Fruit fly (Drosophila melanogaster): ENCODE data around the gene CG18476.

CG18476 gene

DNA sequence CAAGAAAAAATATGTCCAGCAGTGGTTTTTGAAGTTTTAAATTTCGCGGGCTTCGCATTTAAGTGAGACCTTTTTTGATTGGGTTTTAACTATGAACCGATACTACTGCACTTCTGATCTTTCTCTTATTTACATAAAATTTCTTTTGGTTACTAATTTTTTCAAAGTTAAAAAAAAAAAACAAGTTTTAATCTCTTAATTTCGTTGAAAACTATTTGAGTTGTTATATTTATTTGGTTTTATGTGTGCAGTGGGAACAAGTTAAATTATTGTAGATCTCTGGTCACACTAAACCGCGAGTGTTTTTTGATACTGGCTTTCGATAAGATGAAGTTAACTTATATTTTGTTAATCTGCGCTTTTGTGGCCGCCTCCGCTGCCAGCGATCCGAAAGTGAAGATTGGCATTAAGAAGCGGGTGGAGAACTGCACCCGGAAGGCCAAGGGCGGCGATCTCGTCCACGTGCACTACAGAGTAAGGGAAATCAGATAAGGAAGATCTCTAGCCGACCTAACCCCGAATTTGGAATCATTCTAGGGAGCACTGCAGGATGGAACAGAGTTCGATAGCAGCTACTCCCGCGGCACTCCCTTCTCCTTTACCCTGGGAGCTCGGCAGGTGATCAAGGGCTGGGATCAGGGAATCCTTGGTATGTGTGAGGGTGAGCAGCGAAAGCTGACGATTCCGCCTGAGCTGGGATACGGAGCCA is 3.8 kb downstream of the CG18476 start, which contains the start of gene CG14715:
CG14715 (plus strand) TSS at position 267 of the 709 bp plus-strand sequence.
- TF ChIP-seq mld (GFP tag; IDR thresholded peaks at IDR 0.05; ENCODE audit: partially characterized antibody): no peak
- TF ChIP-seq CG7745 (tag; optimal IDR thresholded peaks at IDR 0.05): no peak
- TF ChIP-seq ap (GFP tag; IDR thresholded peaks at IDR 0.05): no peak
- TF ChIP-seq fd96Cb (tag; optimal IDR thresholded peaks at IDR 0.05): no peak
- TF ChIP-seq vvl (GFP tag; IDR thresholded peaks at IDR 0.05): peak; percentile 70
- TF ChIP-seq tio (GFP tag; optimal IDR thresholded peaks at IDR 0.05): no peak
- TF ChIP-seq CG2116 (GFP tag; optimal IDR thresholded peaks at IDR 0.05): peak; percentile 73
- TF ChIP-seq CG2875 (GFP tag; optimal IDR thresholded peaks at IDR 0.05): no peak
- peak; percentile 51 for TF ChIP-seq CG13424 (tag; optimal IDR thresholded peaks at IDR 0.05)
- peak; percentile 34 for TF ChIP-seq CG9609 (GFP tag; optimal IDR thresholded peaks at IDR 0.05)
- TF ChIP-seq CG1233 (GFP tag; optimal IDR thresholded peaks at IDR 0.05): peak; percentile 32
- TF ChIP-seq CG7987 (GFP tag; optimal IDR thresholded peaks at IDR 0.05): no peak
- TF ChIP-seq otp (GFP tag; IDR thresholded peaks at IDR 0.05): no peak
- TF ChIP-seq sim (GFP tag; IDR thresholded peaks at IDR 0.05): no peak
- no peak for TF ChIP-seq pros (GFP tag; optimal IDR thresholded peaks at IDR 0.05)
- TF ChIP-seq shn (GFP tag; optimal IDR thresholded peaks at IDR 0.05): peak; percentile 48
- TF ChIP-seq CG4424 (GFP tag; optimal IDR thresholded peaks at IDR 0.05): no peak
- no peak for TF ChIP-seq twi (tag; optimal IDR thresholded peaks at IDR 0.05)
- peak; percentile 48 for TF ChIP-seq CG7839 (tag; optimal IDR thresholded peaks at IDR 0.05)
- TF ChIP-seq slou (GFP tag; optimal IDR thresholded peaks at IDR 0.05): no peak
- TF ChIP-seq CG15073 (GFP tag; optimal IDR thresholded peaks at IDR 0.05): no peak
- TF ChIP-seq CG12391 (tag; optimal IDR thresholded peaks at IDR 0.05): peak; percentile 76
- peak; percentile 71 for TF ChIP-seq lilli (GFP tag; optimal IDR thresholded peaks at IDR 0.05)
- no peak for TF ChIP-seq CG1529 (GFP tag; optimal IDR thresholded peaks at IDR 0.05)
- TF ChIP-seq dysf (GFP tag; IDR thresholded peaks at IDR 0.05): peak; percentile 48; the same call in 2 of the 3 replicates
- no peak for TF ChIP-seq nau (GFP tag; optimal IDR thresholded peaks at IDR 0.05)
- TF ChIP-seq CG31441 (GFP tag; IDR thresholded peaks at IDR 0.05): peak; percentile 64
- TF ChIP-seq btn (GFP tag; optimal IDR thresholded peaks at IDR 0.05): no peak
- peak; percentile 4 for TF ChIP-seq HLH54F (GFP tag; optimal IDR thresholded peaks at IDR 0.05)
- TF ChIP-seq vnd (GFP tag; IDR thresholded peaks at IDR 0.05; ENCODE audit: partially characterized antibody): no peak
- no peak for TF ChIP-seq jigr1 (GFP tag; IDR thresholded peaks at IDR 0.05)
- TF ChIP-seq p53 (GFP tag; optimal IDR thresholded peaks at IDR 0.05): no peak
- no peak for TF ChIP-seq CG10366 (GFP tag; IDR thresholded peaks at IDR 0.05)
- TF ChIP-seq D19B (GFP tag; optimal IDR thresholded peaks at IDR 0.05): no peak
- TF ChIP-seq tx (GFP tag; optimal IDR thresholded peaks at IDR 0.05): peak; percentile 19
- TF ChIP-seq corto (GFP tag; optimal IDR thresholded peaks at IDR 0.05): no peak
- TF ChIP-seq bsh (GFP tag; optimal IDR thresholded peaks at IDR 0.05): peak in 1 of 2 experiments; percentile 20
- peak; percentile 54; the same call in 1 of the 2 replicates for TF ChIP-seq sob (GFP tag; IDR thresholded peaks at IDR 0.05)
- no peak for TF ChIP-seq sna (GFP tag; IDR thresholded peaks at IDR 0.05; ENCODE audit: partially characterized antibody)
- no peak for TF ChIP-seq mirr (GFP tag; optimal IDR thresholded peaks at IDR 0.05)
- no peak for TF ChIP-seq CG3065 (GFP tag; optimal IDR thresholded peaks at IDR 0.05)
- 0 out of 2 replicates have a peak, but pooled peaks have one; percentile 7 for TF ChIP-seq CG14667 (GFP tag; IDR thresholded peaks at IDR 0.05)
- no peak for TF ChIP-seq chinmo (GFP tag; IDR thresholded peaks at IDR 0.05; ENCODE audit: partially characterized antibody)
- TF ChIP-seq sr (GFP tag; IDR thresholded peaks at IDR 0.05): no peak
- TF ChIP-seq Nf-YB (GFP tag; optimal IDR thresholded peaks at IDR 0.05): peak; percentile 8
- TF ChIP-seq CG8478 (optimal IDR thresholded peaks at IDR 0.05): no peak
- TF ChIP-seq nmo (GFP tag; optimal IDR thresholded peaks at IDR 0.05): peak; percentile 74
- peak; percentile 35 for TF ChIP-seq CG8944 (GFP tag; optimal IDR thresholded peaks at IDR 0.05)
- TF ChIP-seq bigmax (GFP tag; optimal IDR thresholded peaks at IDR 0.05): peak; percentile 30
- TF ChIP-seq Sox102F (GFP tag; optimal IDR thresholded peaks at IDR 0.05): peak; percentile 51
